Worm (Caenorhabditis elegans) whole organism, L2 larva: ENCODE results near the gene gtr-1.

Experiments
- C34F6.9 ChIP-seq: fragments of 150-350 bp; optimal IDR thresholded peaks from 2 replicates; lab custom pipeline; 2014; ENCODE audit warnings: missing biosample characterization, missing genetic modification characterization
- F13H6.1 ChIP-seq: sonication (generic microtip); optimal IDR thresholded peaks from 2 replicates; lab custom pipeline; 2016; ENCODE audit warnings: missing genetic modification characterization, missing compliant biosample characterization
- R02D3.7 ChIP-seq: fragments of 150-350 bp; optimal IDR thresholded peaks from 2 replicates; lab custom pipeline; 2014; ENCODE audit warnings: missing biosample characterization, missing genetic modification characterization
- Y55F3AM.14 ChIP-seq: fragments of 200-800 bp; sonication (Bioruptor generic); optimal IDR thresholded peaks from 2 replicates; lab custom pipeline; 2018; ENCODE audit warnings: mild to moderate bottlenecking, missing genetic modification characterization, missing compliant biosample characterization
- ZK546.5 ChIP-seq: sonication (generic microtip); optimal IDR thresholded peaks from 2 replicates; lab custom pipeline; 2017; ENCODE audit warnings: missing biosample characterization, missing genetic modification characterization
- alr-1 ChIP-seq: fragments of 150-350 bp; optimal IDR thresholded peaks from 2 replicates; lab custom pipeline; 2014; ENCODE audit warnings: missing biosample characterization, missing genetic modification characterization
- aly-2 ChIP-seq: fragments of 150-350 bp; optimal IDR thresholded peaks from 2 replicates; lab custom pipeline; 2014; ENCODE audit warnings: missing biosample characterization, missing genetic modification characterization
- ama-1 ChIP-seq: fragments of 150-350 bp; optimal IDR thresholded peaks from 2 replicates; lab custom pipeline; 2018; ENCODE audit warnings: inconsistent platforms
- blmp-1 ChIP-seq: sonication (generic microtip); optimal IDR thresholded peaks from 2 replicates; lab custom pipeline; 2017; ENCODE audit warnings: missing genetic modification characterization, mild to moderate bottlenecking, missing compliant biosample characterization, antibody characterized with exemption, moderate library complexity; ENCODE audit not compliant: insufficient read depth
- crh-2 ChIP-seq: sonication (generic microtip); optimal IDR thresholded peaks from 2 replicates; lab custom pipeline; 2017; ENCODE audit warnings: missing biosample characterization, missing genetic modification characterization
- dmd-4 ChIP-seq: sonication (generic microtip); optimal IDR thresholded peaks from 2 replicates; lab custom pipeline; 2017; ENCODE audit warnings: missing biosample characterization, missing genetic modification characterization
- egl-27 ChIP-seq: sonication (generic microtip); optimal IDR thresholded peaks from 3 replicates; lab custom pipeline; 2017; ENCODE audit warnings: missing biosample characterization, missing genetic modification reagents, missing genetic modification characterization
- elt-1 ChIP-seq: fragments of 150-350 bp; optimal IDR thresholded peaks from 2 replicates; lab custom pipeline; 2014; ENCODE audit warnings: missing biosample characterization, missing genetic modification characterization
- elt-3 ChIP-seq: sonication (generic microtip); optimal IDR thresholded peaks from 2 replicates; lab custom pipeline; 2017; ENCODE audit warnings: missing biosample characterization, missing genetic modification characterization
- lin-13 ChIP-seq: fragments of 150-350 bp; optimal IDR thresholded peaks from 2 replicates; lab custom pipeline; 2014; ENCODE audit warnings: missing biosample characterization, missing genetic modification reagents, missing genetic modification characterization
- lin-39 ChIP-seq: fragments of 150-350 bp; optimal IDR thresholded peaks from 2 replicates; lab custom pipeline; 2014; ENCODE audit warnings: missing biosample characterization, missing genetic modification reagents, missing genetic modification characterization
- lsy-2 ChIP-seq, 2 experiments: fragments of 150-350 bp in 1 of 2; sonication (generic microtip) in 1 of 2; optimal IDR thresholded peaks; 2 replicates each; lab custom pipeline; 2014 to 2017; ENCODE audit warnings: missing biosample characterization in 2 of 2, missing genetic modification characterization in 2 of 2
- mab-5 ChIP-seq: fragments of 150-350 bp; optimal IDR thresholded peaks from 2 replicates; lab custom pipeline; 2014; ENCODE audit warnings: missing biosample characterization, missing genetic modification characterization
- mbf-1 ChIP-seq: sonication (generic microtip); optimal IDR thresholded peaks from 2 replicates; lab custom pipeline; 2017; ENCODE audit warnings: missing biosample characterization, missing genetic modification characterization
- mdl-1 ChIP-seq, 2 experiments: fragments of 150-350 bp in 1 of 2; sonication (generic microtip) in 1 of 2; optimal IDR thresholded peaks; 2 replicates each; lab custom pipeline; 2017; ENCODE audit warnings: missing biosample characterization in 2 of 2, missing genetic modification characterization in 2 of 2
- nhr-10 ChIP-seq: sonication (generic microtip); optimal IDR thresholded peaks from 2 replicates; lab custom pipeline; 2017; ENCODE audit warnings: missing biosample characterization, missing genetic modification characterization
- nhr-11 ChIP-seq: fragments of 150-350 bp; optimal IDR thresholded peaks from 2 replicates; lab custom pipeline; 2014; ENCODE audit warnings: missing biosample characterization, missing genetic modification characterization
- nhr-129 ChIP-seq: fragments of 150-350 bp; optimal IDR thresholded peaks from 2 replicates; lab custom pipeline; 2014; ENCODE audit warnings: missing biosample characterization, missing genetic modification characterization
- nhr-21 ChIP-seq: fragments of 150-350 bp; optimal IDR thresholded peaks from 2 replicates; lab custom pipeline; 2014; ENCODE audit warnings: missing biosample characterization, missing genetic modification characterization
- nhr-23 ChIP-seq: fragments of 150-350 bp; optimal IDR thresholded peaks from 2 replicates; lab custom pipeline; 2014; ENCODE audit warnings: missing biosample characterization, missing genetic modification reagents, missing genetic modification characterization
- nhr-6 ChIP-seq: fragments of 150-350 bp; optimal IDR thresholded peaks from 2 replicates; lab custom pipeline; 2014; ENCODE audit warnings: missing biosample characterization, missing genetic modification characterization
- nhr-77 ChIP-seq: fragments of 150-350 bp; optimal IDR thresholded peaks from 2 replicates; lab custom pipeline; 2014; ENCODE audit warnings: missing biosample characterization, missing genetic modification characterization
- peb-1 ChIP-seq: fragments of 150-350 bp; optimal IDR thresholded peaks from 2 replicates; lab custom pipeline; 2014; ENCODE audit warnings: missing biosample characterization, missing genetic modification characterization
- sem-4 ChIP-seq: fragments of 150-350 bp; optimal IDR thresholded peaks from 2 replicates; lab custom pipeline; 2014; ENCODE audit warnings: missing biosample characterization, missing genetic modification reagents, missing genetic modification characterization
- skn-1 ChIP-seq: sonication (generic microtip); optimal IDR thresholded peaks from 2 replicates; lab custom pipeline; 2017; ENCODE audit warnings: missing biosample characterization, missing genetic modification characterization
- sma-3 ChIP-seq: sonication (generic microtip); optimal IDR thresholded peaks from 2 replicates; lab custom pipeline; 2016; ENCODE audit warnings: missing genetic modification reagents, missing genetic modification characterization, missing compliant biosample characterization
- sma-9 ChIP-seq, 2 experiments: fragments of 150-350 bp in 1 of 2; sonication (generic microtip) in 1 of 2; optimal IDR thresholded peaks; 2 replicates each; lab custom pipeline; 2014 to 2016; ENCODE audit warnings: missing genetic modification characterization in 2 of 2, mild to moderate bottlenecking in 1 of 2, missing biosample characterization in 1 of 2, missing compliant biosample characterization in 1 of 2, missing genetic modification reagents in 1 of 2, moderate library complexity in 1 of 2
- snpc-4 ChIP-seq: fragments of 150-350 bp; optimal IDR thresholded peaks from 2 replicates; lab custom pipeline; 2014; ENCODE audit warnings: missing biosample characterization, missing genetic modification characterization
- unc-39 ChIP-seq: fragments of 150-350 bp; optimal IDR thresholded peaks from 2 replicates; lab custom pipeline; 2014; ENCODE audit warnings: missing biosample characterization, missing genetic modification characterization
- unc-55 ChIP-seq: fragments of 150-350 bp; sonication (generic microtip); optimal IDR thresholded peaks from 3 replicates; lab custom pipeline; 2014; ENCODE audit warnings: missing biosample characterization, missing genetic modification reagents, missing genetic modification characterization
- unc-62 ChIP-seq: fragments of 150-350 bp; optimal IDR thresholded peaks from 2 replicates; lab custom pipeline; 2014; ENCODE audit warnings: missing biosample characterization, missing genetic modification reagents, missing genetic modification characterization
- zag-1 ChIP-seq: fragments of 150-350 bp; optimal IDR thresholded peaks from 2 replicates; lab custom pipeline; 2014; ENCODE audit warnings: missing biosample characterization, missing genetic modification characterization
- ztf-1 ChIP-seq: fragments of 200-800 bp; sonication (Bioruptor generic); conservative IDR thresholded peaks from 2 replicates; pipeline ENCODE4 v1.3.6; 2022; ENCODE audit warnings: missing genetic modification characterization, missing compliant biosample characterization
- ztf-11 ChIP-seq: sonication (generic microtip); optimal IDR thresholded peaks from 2 replicates; lab custom pipeline; 2017; ENCODE audit warnings: missing biosample characterization, missing genetic modification characterization
- ztf-4 ChIP-seq: fragments of 150-350 bp; optimal IDR thresholded peaks from 2 replicates; lab custom pipeline; 2014; ENCODE audit warnings: missing biosample characterization, missing genetic modification characterization

Gene gtr-1

DNA sequence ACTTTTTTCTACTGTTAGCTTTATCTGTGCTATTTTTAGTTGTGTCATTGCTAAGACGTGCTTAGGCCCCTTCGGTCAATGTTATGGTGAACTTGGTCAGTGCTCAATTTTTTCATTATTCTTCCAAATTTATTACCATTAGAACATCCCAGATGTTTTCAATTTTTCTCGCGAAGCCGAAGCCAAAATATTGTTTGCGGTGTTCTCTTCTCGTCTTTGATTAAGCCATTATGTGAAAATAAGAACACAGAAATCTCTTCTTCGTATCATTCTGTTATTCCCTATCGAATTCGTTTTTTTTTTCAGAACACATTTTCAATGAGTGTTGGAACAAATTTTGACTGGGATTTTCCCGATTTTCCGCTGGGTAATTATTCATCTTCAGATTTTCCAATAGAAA, at the start of gene gtr-1:
gtr-1 (plus strand) TSS at position 301 of the 400 bp plus-strand sequence.
- TF ChIP-seq ama-1 (no peak), snpc-4 (no peak), elt-1 (tag; lab: Kevin White, UChicago) (no peak), sem-4 (tag; lab: Kevin White, UChicago) (no peak), nhr-23 (tag; lab: Kevin White, UChicago) (no peak), blmp-1 (tag; lab: Kevin White, UChicago) (no peak), unc-39 (no peak)

DNA sequence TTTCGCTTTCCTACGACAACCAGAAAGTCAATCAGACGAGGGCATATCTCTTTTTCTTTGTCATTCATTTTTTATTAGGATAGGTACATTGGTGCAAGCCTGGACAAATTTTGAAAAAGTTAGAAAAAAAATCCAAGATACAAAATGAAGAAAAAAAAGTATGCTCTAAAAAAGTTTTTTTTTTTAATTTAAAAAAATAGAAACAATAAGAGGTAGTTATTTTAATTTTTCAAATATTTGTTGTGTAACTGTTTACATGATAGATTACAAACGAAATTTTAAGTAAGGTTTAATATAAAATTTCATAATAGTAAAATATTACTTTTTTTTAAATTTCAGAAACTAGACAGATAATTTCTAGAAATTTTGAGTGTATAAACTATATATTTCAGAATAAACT, 42.9 kb upstream of the gtr-1 start, which contains the start of gene aex-3:
aex-3 (minus strand) TSS at position 101 of the 400 bp plus-strand sequence.
- TF ChIP-seq aly-2 (tag; lab: Kevin White, UChicago): no peak

DNA sequence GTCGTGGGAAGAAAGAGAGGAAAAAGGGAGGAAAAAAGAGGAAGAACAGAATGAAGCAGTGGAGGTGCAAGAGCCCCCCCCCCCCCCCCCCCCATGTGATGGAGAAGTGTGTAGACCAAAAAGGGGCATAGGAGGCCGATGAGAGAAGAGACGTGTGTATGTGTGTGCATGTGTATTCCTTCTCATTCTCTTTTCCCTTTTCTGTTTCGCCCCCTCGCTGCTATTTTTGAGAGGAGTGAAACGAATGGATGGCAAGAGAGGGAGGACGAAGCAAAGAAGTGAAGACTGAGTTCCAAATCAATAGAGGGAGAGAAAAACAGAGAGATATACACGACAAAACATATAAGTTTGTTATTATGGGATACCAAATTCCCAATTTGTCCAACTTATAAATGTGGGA, 42.0 kb upstream of the gtr-1 start:
- TF ChIP-seq zag-1 (tag; lab: Kevin White, UChicago): peak; percentile 54
- TF ChIP-seq elt-1 (tag; lab: Kevin White, UChicago): no peak
- TF ChIP-seq peb-1 (tag; lab: Kevin White, UChicago): no peak
- peak; percentile 24 for TF ChIP-seq Y55F3AM.14 (GFP tag; lab: Kevin White, UChicago)
- TF ChIP-seq F13H6.1 (tag; lab: Kevin White, UChicago): no peak
- no peak for TF ChIP-seq sma-3 (GFP tag; lab: Kevin White, UChicago)
- TF ChIP-seq ama-1: no peak
- no peak for TF ChIP-seq unc-62 (GFP tag; lab: Kevin White, UChicago)
- TF ChIP-seq sma-9 (GFP tag; optimal IDR thresholded peaks at IDR 0.05; lab: Kevin White, UChicago): no peak
- no peak for TF ChIP-seq sma-9 (tag; optimal IDR thresholded peaks at IDR 0.05; lab: Kevin White, UChicago)
- peak; percentile 76 for TF ChIP-seq unc-55 (GFP tag; lab: Kevin White, UChicago)
- no peak for TF ChIP-seq alr-1 (tag; lab: Kevin White, UChicago)
- no peak for TF ChIP-seq R02D3.7
- no peak for TF ChIP-seq lin-13 (GFP tag; lab: Kevin White, UChicago)
- no peak for TF ChIP-seq nhr-21 (tag; lab: Kevin White, UChicago)
- no peak for TF ChIP-seq mab-5 (tag; lab: Kevin White, UChicago)
- TF ChIP-seq nhr-77 (tag; lab: Kevin White, UChicago): no peak
- peak; percentile 61 for TF ChIP-seq crh-2 (tag; lab: Kevin White, UChicago)
- TF ChIP-seq mdl-1 (tag; optimal IDR thresholded peaks at IDR 0.05; lab: Kevin White, UChicago): peak in 1 of 2 experiments; percentile 30
- TF ChIP-seq nhr-129 (tag; lab: Kevin White, UChicago): peak; percentile 57
- no peak for TF ChIP-seq ztf-11 (tag; lab: Kevin White, UChicago)
- TF ChIP-seq ztf-1: no peak
- TF ChIP-seq nhr-10: no peak
- TF ChIP-seq sem-4 (tag; lab: Kevin White, UChicago): no peak
- no peak for TF ChIP-seq aly-2 (tag; lab: Kevin White, UChicago)
- no peak for TF ChIP-seq ZK546.5 (tag; lab: Kevin White, UChicago)
- TF ChIP-seq mbf-1 (tag; lab: Kevin White, UChicago): no peak
- TF ChIP-seq skn-1 (tag; lab: Kevin White, UChicago): no peak
- no peak for TF ChIP-seq lin-39
- no peak for TF ChIP-seq dmd-4 (tag; lab: Kevin White, UChicago)
- TF ChIP-seq nhr-11 (tag; lab: Kevin White, UChicago): no peak
- TF ChIP-seq nhr-6 (tag; lab: Kevin White, UChicago): no peak
- no peak for TF ChIP-seq ztf-4 (tag; lab: Kevin White, UChicago)
- TF ChIP-seq unc-39: no peak
- peak; percentile 44 for TF ChIP-seq C34F6.9 (tag; lab: Kevin White, UChicago)
- no peak for TF ChIP-seq egl-27
- no peak for TF ChIP-seq elt-3 (tag; lab: Kevin White, UChicago)
- peak in 1 of 2 experiments; percentile 34 for TF ChIP-seq lsy-2 (tag; optimal IDR thresholded peaks at IDR 0.05; lab: Kevin White, UChicago)
